Worm (Caenorhabditis elegans): ENCODE data around the gene npl-4.1.

- TF ChIP-seq snpc-4 (tag; optimal IDR thresholded peaks at IDR 0.05) (no peak), pha-4 (tag; optimal IDR thresholded peaks at IDR 0.05) (no peak), unc-120 (tag; optimal IDR thresholded peaks at IDR 0.05; ENCODE audit: poor library complexity, severe bottlenecking) (no peak), blmp-1 (tag; optimal IDR thresholded peaks at IDR 0.05) (no peak)
These were observed 2.8 kb upstream of the npl-4.1 start, which contains the start of gene F59E12.15 for ce11 chrII:5628326-5628818.
